Fruit fly (Drosophila melanogaster) whole organism: ENCODE results near the gene CG12655.

Experiments used
- CG8478 ChIP-seq: fragments of >200 bp; optimal IDR thresholded peaks from 2 replicates; lab custom pipeline; 2018; ENCODE audit warnings: inconsistent platforms
- Dll ChIP-seq: fragments of >200 bp; optimal IDR thresholded peaks from 2 replicates; lab custom pipeline; 2017
- pan ChIP-seq: fragments of >200 bp; optimal IDR thresholded peaks from 2 replicates; lab custom pipeline; 2017
- psq ChIP-seq: fragments of >200 bp; optimal IDR thresholded peaks from 2 replicates; lab custom pipeline; 2017
- usp ChIP-seq: fragments of >200 bp; optimal IDR thresholded peaks from 2 replicates; lab custom pipeline; 2017; ENCODE audit warnings: missing biosample characterization, missing genetic modification characterization, mixed read lengths

- no peak for TF ChIP-seq Dll (lab: Kevin White, UChicago)
- TF ChIP-seq psq (lab: Kevin White, UChicago), result no peak
- no peak for TF ChIP-seq usp (GFP tag; lab: Kevin White, UChicago)
- no peak for TF ChIP-seq CG8478 (lab: Kevin White, UChicago)
- TF ChIP-seq pan (lab: Kevin White, UChicago), result no peak
These were observed 1.7 kb upstream of the CG12655 start, which contains the start of gene Nep3 for dm6 chrX:19960881-19961347.
